Fruit fly (Drosophila melanogaster): ENCODE measurements around the gene CG31100.

DNA sequence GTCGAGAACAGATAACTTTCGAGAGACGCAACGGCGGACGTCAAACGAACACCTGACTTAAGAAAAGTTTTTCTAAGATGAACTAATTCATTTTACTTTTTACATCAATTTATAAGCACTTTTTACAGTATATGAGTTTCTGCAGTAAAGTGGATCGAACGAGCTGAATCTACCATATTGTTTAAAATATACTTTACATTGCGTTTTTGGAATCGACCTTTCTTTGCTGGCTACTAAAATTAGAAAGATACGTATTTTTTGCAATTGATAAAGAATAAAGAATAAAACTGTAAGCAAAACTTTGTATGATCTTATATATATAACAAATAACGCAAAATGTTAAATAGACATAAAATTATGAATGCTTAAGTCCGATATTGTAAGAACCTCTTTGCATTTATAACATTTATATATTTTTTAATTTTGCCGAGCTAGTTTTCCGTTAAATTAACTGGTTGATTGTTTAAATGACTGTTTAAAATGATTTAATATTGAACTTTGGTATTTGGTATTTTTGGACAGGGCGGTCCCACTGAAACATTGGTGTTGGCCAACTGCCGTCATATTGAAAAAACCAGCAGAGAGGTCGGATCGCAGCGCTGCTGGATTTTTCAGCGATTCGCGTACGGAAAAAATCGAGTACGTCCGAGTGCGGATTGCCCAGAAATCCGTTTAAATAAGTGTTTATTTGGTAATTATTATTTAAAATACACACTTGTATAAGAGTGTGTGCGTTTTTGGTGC is 48.7 kb upstream of the CG31100 start, which contains the start of gene Kdm2:
- TF ChIP-seq CG8478 (optimal IDR thresholded peaks at IDR 0.05) = no peak
- no peak for TF ChIP-seq EcR (GFP tag; optimal IDR thresholded peaks at IDR 0.05)

Measured in whole organism.